Worm (Caenorhabditis elegans): ENCODE measurements around the gene R02D5.24.

ce11 chrV:14521000-14521399 is 19.9 kb downstream of the R02D5.24 start, which contains the start of gene C53A5.17:
- TF ChIP-seq unc-62 (GFP tag; optimal IDR thresholded peaks at IDR 0.05) = no peak
- no peak for TF ChIP-seq skn-1 (tag; optimal IDR thresholded peaks at IDR 0.05)
- TF ChIP-seq ama-1 (optimal IDR thresholded peaks at IDR 0.05) = no peak
- TF ChIP-seq elt-2 (tag; optimal IDR thresholded peaks at IDR 0.05) = no peak
- TF ChIP-seq nhr-12 (tag; optimal IDR thresholded peaks at IDR 0.05) = no peak
- TF ChIP-seq nhr-23 (tag; optimal IDR thresholded peaks at IDR 0.05) = no peak
- TF ChIP-seq nhr-43 (tag; optimal IDR thresholded peaks at IDR 0.05; ENCODE audit: poor library complexity, severe bottlenecking) = no peak
- no peak for TF ChIP-seq jun-1 (tag; optimal IDR thresholded peaks at IDR 0.05)
- no peak for TF ChIP-seq nhr-28 (tag; optimal IDR thresholded peaks at IDR 0.05)
- TF ChIP-seq ceh-82 (tag; optimal IDR thresholded peaks at IDR 0.05) = no peak
- TF ChIP-seq nhr-237 (tag; optimal IDR thresholded peaks at IDR 0.05) = no peak
- TF ChIP-seq mdl-1 (tag; optimal IDR thresholded peaks at IDR 0.05) = no peak
- no peak for TF ChIP-seq pha-4 (tag; optimal IDR thresholded peaks at IDR 0.05)
- TF ChIP-seq zag-1 (tag; optimal IDR thresholded peaks at IDR 0.05) = no peak
